Worm (Caenorhabditis elegans): Measurements from ENCODE around the gene nprl-3.

nprl-3 gene

ce11 chrIV:8268024-8268423, 29.3 kb upstream of the nprl-3 start, which contains the start of the genes K07H8.5 and K07H8.8:
Gene K07H8.5 (plus strand): TSS chrIV:8268324.
Gene K07H8.8 (minus strand): TSS chrIV:8268412.
- TF ChIP-seq cog-1 (tag; optimal IDR thresholded peaks at IDR 0.05) (no peak), ztf-29 (GFP tag; IDR thresholded peaks at IDR 0.05) (no peak), ref-1 (GFP tag; conservative IDR thresholded peaks at IDR 0.05) (no peak), flt-1 (GFP tag; IDR thresholded peaks at IDR 0.05) (no peak)

DNA sequence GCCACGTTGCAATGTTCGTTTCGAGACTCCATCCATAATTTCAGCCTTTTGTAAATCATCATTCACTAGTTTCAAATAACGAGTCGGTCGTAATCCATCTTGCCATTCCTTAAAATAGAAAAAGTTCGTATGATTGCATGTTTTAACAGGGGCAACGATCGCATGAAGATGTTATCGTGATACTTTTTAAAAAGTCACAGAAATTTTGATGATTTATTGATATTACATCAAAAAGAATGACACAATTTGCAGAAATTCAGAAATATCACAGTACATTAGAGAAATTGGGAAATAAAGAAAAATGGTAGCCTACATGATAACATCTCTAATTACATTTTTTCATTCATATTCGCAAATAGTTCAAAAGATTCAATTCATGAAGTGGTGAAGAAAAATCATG, 24.0 kb upstream of the nprl-3 start:
- no peak for TF ChIP-seq cog-1 (tag; optimal IDR thresholded peaks at IDR 0.05)
- no peak for TF ChIP-seq ztf-23 (GFP tag; IDR thresholded peaks at IDR 0.05)
- TF ChIP-seq ref-1 (GFP tag; conservative IDR thresholded peaks at IDR 0.05): no peak
- TF ChIP-seq med-1 (GFP tag; optimal IDR thresholded peaks at IDR 0.05; ENCODE audit: insufficient read depth): no peak
- no peak for TF ChIP-seq flt-1 (GFP tag; IDR thresholded peaks at IDR 0.05)
- TF ChIP-seq T22C8.4 (GFP tag; IDR thresholded peaks at IDR 0.05): no peak

DNA sequence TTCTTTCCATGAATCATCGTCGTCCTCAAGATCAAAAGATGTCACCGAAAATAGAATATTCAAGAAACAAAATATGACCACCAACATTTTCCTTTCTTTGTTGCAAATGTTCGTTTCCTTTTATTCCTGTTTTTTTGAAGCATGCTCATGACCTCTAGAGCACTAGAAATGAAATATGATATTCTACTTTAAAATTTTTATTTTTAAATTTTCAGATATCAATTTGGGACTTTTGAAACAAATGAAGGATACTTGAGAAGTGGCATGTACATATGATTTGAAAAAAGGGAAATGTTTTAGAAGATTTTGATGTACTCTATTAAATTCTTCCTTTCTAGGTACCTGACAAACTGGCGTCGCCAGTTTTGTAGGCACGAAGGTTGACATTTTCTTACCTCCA, 22.1 kb upstream of the nprl-3 start, which contains the start of gene K07H8.11:
Gene K07H8.11 (minus strand): TSS at position 101 of the 400 bp plus-strand sequence.
- TF ChIP-seq flt-1 (GFP tag; IDR thresholded peaks at IDR 0.05): no peak
- TF ChIP-seq ztf-29 (GFP tag; IDR thresholded peaks at IDR 0.05): no peak
- no peak for TF ChIP-seq ztf-23 (GFP tag; IDR thresholded peaks at IDR 0.05)

DNA sequence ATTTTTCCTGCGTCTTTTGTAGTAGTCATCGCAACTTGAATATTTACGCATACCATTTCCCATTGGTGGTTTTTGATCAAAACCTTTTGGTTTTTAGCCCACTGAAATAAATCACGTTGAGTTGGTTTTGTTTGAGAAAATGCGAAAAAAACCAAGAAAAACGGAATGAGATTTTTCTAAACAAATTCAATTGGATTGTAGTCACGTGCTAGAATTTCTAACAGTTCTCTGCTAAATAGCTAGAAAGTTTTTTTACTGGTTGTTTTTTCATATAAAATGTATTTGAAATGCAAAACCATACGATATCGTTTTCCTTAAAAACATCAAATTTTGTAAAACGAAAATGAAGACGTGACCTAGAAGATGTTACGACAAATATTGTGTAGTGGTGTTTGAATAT, 20.7 kb upstream of the nprl-3 start, which contains the start of gene K07H8.12:
Gene K07H8.12 (minus strand): TSS at position 101 of the 400 bp plus-strand sequence.
- TF ChIP-seq T22C8.4 (GFP tag; IDR thresholded peaks at IDR 0.05) (no peak), flt-1 (GFP tag; IDR thresholded peaks at IDR 0.05) (no peak), ztf-23 (GFP tag; IDR thresholded peaks at IDR 0.05) (no peak), klf-2 (GFP tag; conservative IDR thresholded peaks at IDR 0.05) (no peak)

DNA sequence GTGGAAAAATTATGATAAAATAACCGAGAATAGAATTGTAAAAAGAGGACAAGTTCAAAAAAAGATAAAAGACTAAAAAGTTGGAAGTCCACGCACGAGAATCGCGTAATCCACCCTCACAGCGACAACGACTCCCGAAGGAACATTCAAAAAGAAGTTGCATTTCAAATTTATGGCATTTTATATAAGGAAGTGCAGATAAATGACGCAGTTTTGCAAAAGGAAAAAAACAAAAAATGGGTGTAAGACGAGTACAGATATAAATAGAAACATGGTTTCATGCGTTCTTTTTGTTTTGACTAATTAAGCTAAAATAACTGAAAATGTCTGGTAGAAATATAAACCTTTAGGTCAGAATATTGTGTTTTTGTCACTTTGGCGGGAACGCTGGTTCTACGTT, 14.1 kb upstream of the nprl-3 start:
- TF ChIP-seq med-1 (GFP tag; optimal IDR thresholded peaks at IDR 0.05; ENCODE audit: insufficient read depth) (no peak), tab-1 (GFP tag; IDR thresholded peaks at IDR 0.05) (no peak), ref-1 (GFP tag; conservative IDR thresholded peaks at IDR 0.05) (no peak), klf-2 (GFP tag; conservative IDR thresholded peaks at IDR 0.05) (no peak), ztf-23 (GFP tag; IDR thresholded peaks at IDR 0.05) (no peak), ztf-29 (GFP tag; IDR thresholded peaks at IDR 0.05) (no peak), flt-1 (GFP tag; IDR thresholded peaks at IDR 0.05) (no peak), T22C8.4 (GFP tag; IDR thresholded peaks at IDR 0.05) (no peak), cog-1 (tag; optimal IDR thresholded peaks at IDR 0.05) (no peak)

- TF ChIP-seq ref-1 (GFP tag; conservative IDR thresholded peaks at IDR 0.05) (no peak), med-1 (GFP tag; optimal IDR thresholded peaks at IDR 0.05; ENCODE audit: insufficient read depth) (no peak), cog-1 (tag; optimal IDR thresholded peaks at IDR 0.05) (no peak), ztf-29 (GFP tag; IDR thresholded peaks at IDR 0.05) (no peak), tab-1 (GFP tag; IDR thresholded peaks at IDR 0.05) (no peak), klf-2 (GFP tag; conservative IDR thresholded peaks at IDR 0.05) (no peak), ztf-23 (GFP tag; IDR thresholded peaks at IDR 0.05) (no peak), flt-1 (GFP tag; IDR thresholded peaks at IDR 0.05) (no peak), T22C8.4 (GFP tag; IDR thresholded peaks at IDR 0.05) (no peak)
Measured at ce11 chrIV:8286352-8286751, 10.9 kb upstream of the nprl-3 start, which contains the start of gene K07H8.9. Gene K07H8.9 (minus strand): TSS chrIV:8286476.

DNA sequence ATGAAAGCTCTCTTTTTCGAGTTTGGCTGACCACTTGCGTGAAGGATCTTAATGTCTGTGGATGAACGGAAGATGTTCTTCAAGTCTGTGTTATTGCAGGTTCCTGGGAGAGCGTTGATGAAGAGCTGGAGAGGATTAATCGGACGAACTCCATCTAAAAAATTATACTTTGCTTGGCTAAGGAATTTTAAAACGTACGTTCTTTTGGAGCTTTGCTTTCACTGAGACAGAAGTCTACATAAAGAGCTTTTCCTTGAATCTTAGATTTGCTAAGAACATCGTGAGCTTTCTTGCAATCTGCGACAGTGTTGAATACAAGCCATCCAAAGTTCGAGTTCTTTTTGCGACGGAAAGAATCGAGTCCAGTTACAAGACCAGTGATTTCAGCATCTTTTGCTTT, 10.0 kb upstream of the nprl-3 start:
- TF ChIP-seq T22C8.4 (GFP tag; IDR thresholded peaks at IDR 0.05) (no peak), med-1 (GFP tag; optimal IDR thresholded peaks at IDR 0.05; ENCODE audit: insufficient read depth) (no peak), klf-2 (GFP tag; conservative IDR thresholded peaks at IDR 0.05) (no peak), tab-1 (GFP tag; IDR thresholded peaks at IDR 0.05) (no peak), ztf-23 (GFP tag; IDR thresholded peaks at IDR 0.05) (no peak), flt-1 (GFP tag; IDR thresholded peaks at IDR 0.05) (no peak), ref-1 (GFP tag; conservative IDR thresholded peaks at IDR 0.05) (no peak), cog-1 (tag; optimal IDR thresholded peaks at IDR 0.05) (no peak), ztf-29 (GFP tag; IDR thresholded peaks at IDR 0.05) (no peak)

DNA sequence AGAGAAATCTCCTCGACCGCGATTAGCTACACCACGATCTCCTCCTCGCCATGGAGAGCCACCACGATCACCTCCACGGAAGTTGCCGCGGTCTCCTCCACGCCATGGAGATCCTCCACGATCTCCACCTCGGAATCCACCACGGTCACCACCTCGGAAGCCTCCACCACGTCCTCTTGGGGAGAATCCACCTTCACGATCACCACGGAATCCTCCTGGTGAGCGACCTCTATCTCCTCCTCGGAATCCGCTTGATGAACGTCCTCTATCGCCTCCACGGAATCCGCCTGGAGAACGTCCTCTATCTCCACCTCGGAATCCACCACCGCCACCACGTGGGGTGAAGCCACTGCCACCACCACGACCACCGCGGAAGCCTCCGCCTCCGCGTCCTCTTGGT, 8.2 kb upstream of the nprl-3 start:
- TF ChIP-seq med-1 (GFP tag; optimal IDR thresholded peaks at IDR 0.05; ENCODE audit: insufficient read depth) (no peak), cog-1 (tag; optimal IDR thresholded peaks at IDR 0.05) (no peak), tab-1 (GFP tag; IDR thresholded peaks at IDR 0.05) (no peak), ztf-23 (GFP tag; IDR thresholded peaks at IDR 0.05) (no peak), ref-1 (GFP tag; conservative IDR thresholded peaks at IDR 0.05) (no peak), klf-2 (GFP tag; conservative IDR thresholded peaks at IDR 0.05) (no peak), T22C8.4 (GFP tag; IDR thresholded peaks at IDR 0.05) (no peak), flt-1 (GFP tag; IDR thresholded peaks at IDR 0.05) (no peak), ztf-29 (GFP tag; IDR thresholded peaks at IDR 0.05) (no peak)

DNA sequence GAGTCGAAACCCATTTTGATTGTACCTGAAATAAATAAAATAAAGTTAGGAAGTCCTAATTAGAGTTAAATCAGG, 8.0 kb upstream of the nprl-3 start, which contains the start of gene nucl-1:
Gene nucl-1 (minus strand): TSS at position 26 of the 75 bp plus-strand sequence.
- TF ChIP-seq ztf-23 (GFP tag; IDR thresholded peaks at IDR 0.05) (no peak), T22C8.4 (GFP tag; IDR thresholded peaks at IDR 0.05) (no peak), cog-1 (tag; optimal IDR thresholded peaks at IDR 0.05) (no peak), flt-1 (GFP tag; IDR thresholded peaks at IDR 0.05) (no peak), klf-2 (GFP tag; conservative IDR thresholded peaks at IDR 0.05) (no peak), ztf-29 (GFP tag; IDR thresholded peaks at IDR 0.05) (no peak), med-1 (GFP tag; optimal IDR thresholded peaks at IDR 0.05; ENCODE audit: insufficient read depth) (no peak), tab-1 (GFP tag; IDR thresholded peaks at IDR 0.05) (no peak), ref-1 (GFP tag; conservative IDR thresholded peaks at IDR 0.05) (no peak)

- no peak for TF ChIP-seq T22C8.4 (GFP tag; IDR thresholded peaks at IDR 0.05)
- TF ChIP-seq ref-1 (GFP tag; conservative IDR thresholded peaks at IDR 0.05): no peak
- 0 out of 2 replicates have a peak, but pooled peaks have one; percentile 39 for TF ChIP-seq ztf-29 (GFP tag; IDR thresholded peaks at IDR 0.05)
- no peak for TF ChIP-seq ztf-23 (GFP tag; IDR thresholded peaks at IDR 0.05)
Measured at ce11 chrIV:8289580-8290323, 7.5 kb upstream of the nprl-3 start, which contains the start of gene daf-31. Gene daf-31 (plus strand): TSS chrIV:8290273.
